Worm (Caenorhabditis elegans) whole organism, L2 larva: ENCODE measurements around the gene T13F2.6.

Experiments used
- ZK546.5 ChIP-seq: sonication (generic microtip); optimal IDR thresholded peaks from 2 replicates; lab custom pipeline; 2017; ENCODE audit warnings: missing biosample characterization, missing genetic modification characterization
- alr-1 ChIP-seq: fragments of 150-350 bp; optimal IDR thresholded peaks from 2 replicates; lab custom pipeline; 2014; ENCODE audit warnings: missing biosample characterization, missing genetic modification characterization
- ama-1 ChIP-seq: fragments of 150-350 bp; optimal IDR thresholded peaks from 2 replicates; lab custom pipeline; 2018; ENCODE audit warnings: inconsistent platforms
- blmp-1 ChIP-seq: sonication (generic microtip); optimal IDR thresholded peaks from 2 replicates; lab custom pipeline; 2017; ENCODE audit warnings: missing genetic modification characterization, mild to moderate bottlenecking, missing compliant biosample characterization, antibody characterized with exemption, moderate library complexity; ENCODE audit not compliant: insufficient read depth
- fos-1 ChIP-seq: fragments of 150-350 bp; optimal IDR thresholded peaks from 2 replicates; lab custom pipeline; 2014; ENCODE audit warnings: missing biosample characterization, missing genetic modification characterization
- lsy-2 ChIP-seq, 2 experiments: fragments of 150-350 bp in 1 of 2; sonication (generic microtip) in 1 of 2; optimal IDR thresholded peaks; 2 replicates each; lab custom pipeline; 2014 to 2017; ENCODE audit warnings: missing biosample characterization in 2 of 2, missing genetic modification characterization in 2 of 2
- mbf-1 ChIP-seq: sonication (generic microtip); optimal IDR thresholded peaks from 2 replicates; lab custom pipeline; 2017; ENCODE audit warnings: missing biosample characterization, missing genetic modification characterization
- mdl-1 ChIP-seq, 2 experiments: fragments of 150-350 bp in 1 of 2; sonication (generic microtip) in 1 of 2; optimal IDR thresholded peaks; 2 replicates each; lab custom pipeline; 2017; ENCODE audit warnings: missing biosample characterization in 2 of 2, missing genetic modification characterization in 2 of 2
- nhr-11 ChIP-seq: fragments of 150-350 bp; optimal IDR thresholded peaks from 2 replicates; lab custom pipeline; 2014; ENCODE audit warnings: missing biosample characterization, missing genetic modification characterization
- snpc-4 ChIP-seq: fragments of 150-350 bp; optimal IDR thresholded peaks from 2 replicates; lab custom pipeline; 2014; ENCODE audit warnings: missing biosample characterization, missing genetic modification characterization
- zag-1 ChIP-seq: fragments of 150-350 bp; optimal IDR thresholded peaks from 2 replicates; lab custom pipeline; 2014; ENCODE audit warnings: missing biosample characterization, missing genetic modification characterization

ce11 chrIV:9755713-9756112 is 22.4 kb upstream of the T13F2.6 start:
- TF ChIP-seq mbf-1 (tag; lab: Kevin White, UChicago): no peak
- TF ChIP-seq ama-1 (lab: Kevin White, UChicago): no peak
- no peak for TF ChIP-seq alr-1 (tag; lab: Kevin White, UChicago)
- TF ChIP-seq lsy-2 (tag; optimal IDR thresholded peaks at IDR 0.05; lab: Kevin White, UChicago): no peak
- TF ChIP-seq snpc-4 (tag; lab: Kevin White, UChicago): no peak
- TF ChIP-seq blmp-1 (tag; lab: Kevin White, UChicago): no peak
- no peak for TF ChIP-seq mdl-1 (tag; optimal IDR thresholded peaks at IDR 0.05; lab: Kevin White, UChicago)
- TF ChIP-seq fos-1 (tag; lab: Kevin White, UChicago): no peak
- TF ChIP-seq nhr-11 (tag; lab: Kevin White, UChicago): no peak
- TF ChIP-seq zag-1 (tag; lab: Kevin White, UChicago): no peak
- no peak for TF ChIP-seq ZK546.5 (tag; lab: Kevin White, UChicago)
